Worm (Caenorhabditis elegans) whole organism, mixed stage, embryonic: ENCODE results near the gene M106.3.
A peak's percentile ranks its signal among the peaks of the same experiment; 100 is the strongest.

Experiments used
- ceh-43 ChIP-seq: fragments of 200-800 bp; sonication (Bioruptor generic); optimal IDR thresholded peaks from 2 replicates; lab custom pipeline; 2018; ENCODE audit warnings: mild to moderate bottlenecking, missing genetic modification characterization, moderate library complexity, missing compliant biosample characterization
- flh-1 ChIP-seq: fragments of 200-800 bp; sonication (Bioruptor generic); optimal IDR thresholded peaks from 2 replicates; lab custom pipeline; 2018; ENCODE audit warnings: mild to moderate bottlenecking, missing genetic modification characterization, moderate library complexity, missing compliant biosample characterization
- lin-13 ChIP-seq: fragments of 150-350 bp; optimal IDR thresholded peaks from 2 replicates; lab custom pipeline; 2014; ENCODE audit warnings: missing biosample characterization, missing genetic modification characterization
- nhr-12 ChIP-seq: fragments of 150-350 bp; optimal IDR thresholded peaks from 2 replicates; lab custom pipeline; 2014; ENCODE audit warnings: missing biosample characterization, missing genetic modification characterization
- nhr-28 ChIP-seq: fragments of 150-350 bp; optimal IDR thresholded peaks from 2 replicates; lab custom pipeline; 2014; ENCODE audit warnings: missing biosample characterization, missing genetic modification characterization
- nhr-76 ChIP-seq: sonication (generic microtip); optimal IDR thresholded peaks from 2 replicates; lab custom pipeline; 2017; ENCODE audit warnings: missing biosample characterization, missing genetic modification characterization
- unc-62 ChIP-seq: fragments of 150-350 bp; optimal IDR thresholded peaks from 2 replicates; lab custom pipeline; 2014; ENCODE audit warnings: missing biosample characterization, missing genetic modification reagents, missing genetic modification characterization

DNA sequence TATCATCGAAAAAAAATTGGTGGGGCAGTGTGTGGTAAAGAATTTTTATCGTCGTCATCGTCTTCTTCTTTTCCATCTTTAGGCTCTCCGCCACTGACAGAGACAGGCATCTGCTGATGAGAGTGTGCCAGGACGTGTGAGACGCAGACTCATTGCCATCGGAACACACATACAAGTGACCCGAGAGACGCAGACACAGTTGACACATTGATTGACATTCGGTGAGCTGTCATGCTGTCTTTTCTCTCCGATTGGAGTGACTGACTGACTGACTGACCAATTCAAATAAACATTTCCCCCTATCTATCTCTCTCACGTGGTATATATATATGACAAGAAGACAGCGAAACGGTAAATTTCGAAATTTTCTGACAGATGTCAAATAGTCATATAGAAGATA lies 9.6 kb downstream of the M106.3 start:
- TF ChIP-seq nhr-28 (tag; lab: Kevin White, UChicago) (no peak), ceh-43 (GFP tag; lab: Kevin White, UChicago) (no peak), unc-62 (GFP tag; lab: Kevin White, UChicago) (peak; percentile 100), flh-1 (GFP tag; lab: Kevin White, UChicago) (no peak), nhr-76 (tag; lab: Kevin White, UChicago) (no peak), nhr-12 (tag; lab: Kevin White, UChicago) (no peak), lin-13 (tag; lab: Kevin White, UChicago) (no peak)
